Worm (Caenorhabditis elegans) whole organism, L3 larva: ENCODE results near the gene H39E23.3.
A peak's percentile ranks its signal among the peaks of the same experiment; 100 is the strongest.

Experiments
- R02D3.7 ChIP-seq: fragments of 150-350 bp; optimal IDR thresholded peaks from 2 replicates; lab custom pipeline; 2014; ENCODE audit warnings: missing biosample characterization, missing genetic modification characterization
- ZK546.5 ChIP-seq: sonication (generic microtip); optimal IDR thresholded peaks from 2 replicates; lab custom pipeline; 2017; ENCODE audit warnings: missing biosample characterization, missing genetic modification characterization
- aly-2 ChIP-seq: fragments of 150-350 bp; optimal IDR thresholded peaks from 2 replicates; lab custom pipeline; 2014; ENCODE audit warnings: missing biosample characterization, missing genetic modification characterization
- ama-1 ChIP-seq: fragments of 150-350 bp; optimal IDR thresholded peaks from 2 replicates; lab custom pipeline; 2018
- ceh-16 ChIP-seq: sonication (generic microtip); optimal IDR thresholded peaks from 2 replicates; lab custom pipeline; 2017; ENCODE audit warnings: missing biosample characterization, missing genetic modification characterization
- ceh-28 ChIP-seq: fragments of 150-350 bp; optimal IDR thresholded peaks from 2 replicates; lab custom pipeline; 2014; ENCODE audit warnings: missing biosample characterization, missing genetic modification reagents, missing genetic modification characterization
- ceh-82 ChIP-seq: fragments of 150-350 bp; optimal IDR thresholded peaks from 2 replicates; lab custom pipeline; 2014; ENCODE audit warnings: missing biosample characterization, missing genetic modification characterization
- ceh-9 ChIP-seq: sonication (generic microtip); optimal IDR thresholded peaks from 2 replicates; lab custom pipeline; 2018; ENCODE audit warnings: missing biosample characterization, missing genetic modification characterization
- daf-12 ChIP-seq: fragments of 150-350 bp; optimal IDR thresholded peaks from 2 replicates; lab custom pipeline; 2014; ENCODE audit warnings: missing biosample characterization, missing genetic modification reagents, missing genetic modification characterization
- egl-27 ChIP-seq: sonication (generic microtip); optimal IDR thresholded peaks from 4 replicates; lab custom pipeline; 2017; ENCODE audit warnings: missing biosample characterization, missing genetic modification reagents, missing genetic modification characterization
- elt-1 ChIP-seq: fragments of 150-350 bp; optimal IDR thresholded peaks from 2 replicates; lab custom pipeline; 2014; ENCODE audit warnings: missing biosample characterization, missing genetic modification characterization
- elt-2 ChIP-seq: sonication (generic microtip); optimal IDR thresholded peaks from 2 replicates; lab custom pipeline; 2016; ENCODE audit warnings: missing genetic modification reagents, mild to moderate bottlenecking, missing genetic modification characterization, missing compliant biosample characterization
- elt-3 ChIP-seq, 3 experiments: fragments of 150-350 bp in 1 of 3; sonication (generic microtip) in 2 of 3; optimal IDR thresholded peaks; 2 replicates in 2 of 3; 4 replicates in 1 of 3; lab custom pipeline; 2014 to 2017; ENCODE audit warnings: missing biosample characterization in 3 of 3, missing genetic modification characterization in 3 of 3
- eor-1 ChIP-seq, 2 experiments: fragments of 150-350 bp; optimal IDR thresholded peaks; 2 replicates each; lab custom pipeline; 2014 to 2018; ENCODE audit warnings: missing biosample characterization in 2 of 2, missing genetic modification characterization in 2 of 2
- fkh-10 ChIP-seq: sonication (generic microtip); optimal IDR thresholded peaks from 2 replicates; lab custom pipeline; 2017; ENCODE audit warnings: missing biosample characterization, missing genetic modification reagents, missing genetic modification characterization
- fkh-2 ChIP-seq: fragments of 150-350 bp; optimal IDR thresholded peaks from 2 replicates; lab custom pipeline; 2014; ENCODE audit warnings: missing biosample characterization, missing genetic modification reagents, missing genetic modification characterization
- hmg-11 ChIP-seq: sonication (generic microtip); optimal IDR thresholded peaks from 2 replicates; lab custom pipeline; 2016; ENCODE audit warnings: missing genetic modification characterization, missing compliant biosample characterization
- jun-1 ChIP-seq: fragments of 150-350 bp; optimal IDR thresholded peaks from 2 replicates; lab custom pipeline; 2014; ENCODE audit warnings: missing biosample characterization, missing genetic modification reagents, missing genetic modification characterization
- lin-15B ChIP-seq: fragments of 150-350 bp; optimal IDR thresholded peaks from 2 replicates; lab custom pipeline; 2014; ENCODE audit warnings: missing biosample characterization, missing genetic modification characterization
- lin-39 ChIP-seq: fragments of 150-350 bp; optimal IDR thresholded peaks from 2 replicates; lab custom pipeline; 2018; ENCODE audit warnings: missing biosample characterization, missing genetic modification reagents, missing genetic modification characterization
- lsy-12 ChIP-seq: sonication (generic microtip); optimal IDR thresholded peaks from 2 replicates; lab custom pipeline; 2016; ENCODE audit warnings: mild to moderate bottlenecking, missing genetic modification characterization, missing compliant biosample characterization
- mdl-1 ChIP-seq: fragments of 150-350 bp; optimal IDR thresholded peaks from 2 replicates; lab custom pipeline; 2014; ENCODE audit warnings: missing biosample characterization, missing genetic modification characterization
- mml-1 ChIP-seq: fragments of 150-350 bp; sonication (generic microtip); optimal IDR thresholded peaks from 3 replicates; lab custom pipeline; 2014; ENCODE audit warnings: missing biosample characterization, missing genetic modification characterization
- nfya-1 ChIP-seq: sonication (generic microtip); optimal IDR thresholded peaks from 2 replicates; lab custom pipeline; 2017; ENCODE audit warnings: missing genetic modification characterization, mild to moderate bottlenecking, missing compliant biosample characterization, antibody characterized with exemption, moderate library complexity; ENCODE audit not compliant: insufficient read depth
- nhr-23 ChIP-seq: fragments of 150-350 bp; optimal IDR thresholded peaks from 2 replicates; lab custom pipeline; 2014; ENCODE audit warnings: missing biosample characterization, missing genetic modification reagents, missing genetic modification characterization
- nhr-237 ChIP-seq: fragments of 150-350 bp; optimal IDR thresholded peaks from 2 replicates; lab custom pipeline; 2014; ENCODE audit warnings: missing biosample characterization, missing genetic modification characterization
- nhr-25 ChIP-seq: sonication (generic microtip); optimal IDR thresholded peaks from 2 replicates; lab custom pipeline; 2017; ENCODE audit warnings: missing biosample characterization, missing genetic modification characterization
- nhr-28 ChIP-seq: fragments of 150-350 bp; optimal IDR thresholded peaks from 2 replicates; lab custom pipeline; 2014; ENCODE audit warnings: missing biosample characterization, missing genetic modification characterization
- nhr-43 ChIP-seq: sonication (generic microtip); optimal IDR thresholded peaks from 2 replicates; lab custom pipeline; 2016; ENCODE audit warnings: mild to moderate bottlenecking, missing genetic modification characterization, missing compliant biosample characterization; ENCODE audit not compliant: poor library complexity, severe bottlenecking
- nhr-67 ChIP-seq: fragments of 150-350 bp; optimal IDR thresholded peaks from 2 replicates; lab custom pipeline; 2014; ENCODE audit warnings: missing biosample characterization, missing genetic modification characterization
- nhr-76 ChIP-seq: fragments of 150-350 bp; sonication (generic microtip); optimal IDR thresholded peaks from 5 replicates; lab custom pipeline; 2014; ENCODE audit warnings: missing biosample characterization, missing genetic modification characterization
- pha-4 ChIP-seq: fragments of 150-350 bp; optimal IDR thresholded peaks from 2 replicates; lab custom pipeline; 2014; ENCODE audit warnings: missing biosample characterization, missing genetic modification reagents, missing genetic modification characterization
- pqm-1 ChIP-seq: fragments of 150-350 bp; optimal IDR thresholded peaks from 2 replicates; lab custom pipeline; 2017; ENCODE audit warnings: missing biosample characterization, missing genetic modification characterization, inconsistent platforms
- sea-2 ChIP-seq: fragments of 150-350 bp; sonication (generic microtip); optimal IDR thresholded peaks from 4 replicates; lab custom pipeline; 2014; ENCODE audit warnings: missing biosample characterization, missing genetic modification reagents, missing genetic modification characterization
- skn-1 ChIP-seq: fragments of 150-350 bp; optimal IDR thresholded peaks from 2 replicates; lab custom pipeline; 2014; ENCODE audit warnings: missing biosample characterization, missing genetic modification characterization
- snpc-4 ChIP-seq: fragments of 150-350 bp; optimal IDR thresholded peaks from 2 replicates; lab custom pipeline; 2014; ENCODE audit warnings: missing biosample characterization, missing genetic modification characterization
- tbx-2 ChIP-seq: sonication (generic microtip); optimal IDR thresholded peaks from 2 replicates; lab custom pipeline; 2016; ENCODE audit warnings: mild to moderate bottlenecking, missing genetic modification characterization, missing compliant biosample characterization
- unc-62 ChIP-seq: fragments of 150-350 bp; sonication (generic microtip); optimal IDR thresholded peaks from 4 replicates; lab custom pipeline; 2014; ENCODE audit warnings: missing biosample characterization, missing genetic modification reagents, missing genetic modification characterization
- zag-1 ChIP-seq: fragments of 150-350 bp; optimal IDR thresholded peaks from 2 replicates; lab custom pipeline; 2014; ENCODE audit warnings: missing biosample characterization, missing genetic modification characterization
- ztf-4 ChIP-seq: fragments of 150-350 bp; optimal IDR thresholded peaks from 2 replicates; lab custom pipeline; 2014; ENCODE audit warnings: missing biosample characterization, missing genetic modification characterization

Gene H39E23.3

DNA sequence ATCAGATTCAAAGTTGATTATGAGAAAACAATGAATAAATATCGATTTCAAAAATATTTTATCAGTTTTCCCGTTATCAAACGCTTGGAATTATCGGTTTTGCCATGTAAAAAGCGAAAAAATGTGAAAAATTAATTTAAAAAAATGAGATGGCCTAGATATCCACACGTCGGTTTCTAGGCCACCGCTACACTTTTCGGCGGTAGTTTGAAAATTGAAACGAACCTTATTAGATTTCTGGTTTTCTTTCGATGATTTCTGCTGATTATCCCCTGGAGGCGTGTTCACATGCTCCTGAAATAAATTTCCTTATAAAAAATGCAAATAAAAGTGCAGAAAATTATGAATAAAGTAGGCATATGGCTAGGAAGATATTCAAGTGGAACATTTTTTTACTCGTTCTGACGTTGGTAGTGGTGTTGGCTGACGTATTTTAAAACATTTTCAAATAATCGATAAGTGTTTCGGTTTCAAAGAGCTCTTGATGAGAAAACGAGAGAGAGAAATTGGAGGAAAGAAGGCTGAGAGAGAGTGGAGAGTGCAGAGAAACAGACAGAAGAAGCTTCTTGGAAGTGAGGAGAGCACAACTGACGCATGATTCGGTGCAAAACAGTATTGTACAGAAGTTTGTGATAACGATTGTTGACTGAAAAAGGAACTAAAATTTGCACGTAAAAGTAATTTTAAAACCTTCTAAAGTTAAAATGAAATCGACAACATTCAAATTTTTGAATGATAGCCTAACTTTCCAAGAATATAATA is 25.6 kb downstream of the H39E23.3 start:
- TF ChIP-seq elt-2 (tag; lab: Kevin White, UChicago) = peak; percentile 39
- TF ChIP-seq skn-1 (tag; lab: Kevin White, UChicago) = no peak
- no peak for TF ChIP-seq nhr-237 (tag; lab: Kevin White, UChicago)
- no peak for TF ChIP-seq lsy-12 (tag; lab: Kevin White, UChicago)
- peak; percentile 38 for TF ChIP-seq ceh-28 (tag; lab: Kevin White, UChicago)
- no peak for TF ChIP-seq nhr-43 (tag; lab: Kevin White, UChicago)
- TF ChIP-seq fkh-2 (tag; lab: Kevin White, UChicago) = no peak
- TF ChIP-seq ZK546.5 (tag; lab: Kevin White, UChicago) = no peak
- no peak for TF ChIP-seq hmg-11
- peak; percentile 22 for TF ChIP-seq nfya-1 (tag; lab: Kevin White, UChicago)
- TF ChIP-seq pqm-1 (tag; lab: Kevin White, UChicago) = peak; percentile 31
- TF ChIP-seq egl-27 (tag; lab: Kevin White, UChicago) = no peak
- TF ChIP-seq lin-39 (tag; lab: Kevin White, UChicago) = no peak
- TF ChIP-seq ceh-16 = no peak
- TF ChIP-seq fkh-10 = no peak
- TF ChIP-seq nhr-23 (tag; lab: Kevin White, UChicago) = no peak
- no peak for TF ChIP-seq eor-1 (tag; optimal IDR thresholded peaks at IDR 0.05; lab: Kevin White, UChicago)
- TF ChIP-seq nhr-67 (tag; lab: Kevin White, UChicago) = no peak
- no peak for TF ChIP-seq zag-1 (tag; lab: Kevin White, UChicago)
- TF ChIP-seq nhr-28 = no peak

DNA sequence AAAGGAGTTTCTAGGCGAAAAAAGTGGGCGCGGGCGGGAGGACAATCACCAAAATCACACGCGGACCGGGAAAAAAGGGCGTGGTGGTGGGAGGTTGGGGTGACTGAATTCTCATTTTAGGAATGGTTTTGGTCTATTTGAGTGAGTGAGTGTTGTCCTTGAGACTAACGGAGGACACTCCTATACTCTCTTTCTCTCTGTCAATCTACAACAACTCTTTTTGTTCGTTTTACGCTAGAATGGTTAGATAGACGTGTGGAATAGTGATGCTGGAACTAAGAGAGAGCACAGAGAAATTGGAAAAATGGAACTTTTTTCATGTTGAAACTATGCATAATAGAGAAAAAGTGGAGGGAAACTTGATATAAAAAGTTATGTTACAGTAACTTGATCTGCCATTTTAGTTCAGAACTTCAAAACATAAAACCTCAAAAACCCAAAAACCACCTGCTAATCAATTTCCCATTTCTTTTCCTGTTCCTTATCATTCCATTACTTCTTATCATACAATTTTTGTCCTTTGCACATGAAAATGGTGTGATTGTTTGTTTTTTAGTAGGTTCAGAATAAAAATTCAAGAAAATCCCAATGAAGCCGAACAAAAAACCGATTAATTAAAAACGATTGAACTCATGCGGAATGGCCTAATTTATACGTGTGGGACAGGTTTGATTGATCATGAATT is 27.3 kb downstream of the H39E23.3 start:
- TF ChIP-seq zag-1 (tag; lab: Kevin White, UChicago) = no peak
- peak; percentile 85 for TF ChIP-seq pqm-1 (tag; lab: Kevin White, UChicago)
- TF ChIP-seq snpc-4 (tag; lab: Kevin White, UChicago) = no peak
- TF ChIP-seq pha-4 (tag; lab: Kevin White, UChicago) = peak; percentile 10
- TF ChIP-seq ztf-4 (tag; lab: Kevin White, UChicago) = no peak
- no peak for TF ChIP-seq lin-15B (tag; lab: Kevin White, UChicago)
- TF ChIP-seq sea-2 (GFP tag; lab: Kevin White, UChicago) = no peak
- TF ChIP-seq elt-1 (tag; lab: Kevin White, UChicago) = no peak
- peak; percentile 78 for TF ChIP-seq elt-2 (tag; lab: Kevin White, UChicago)
- no peak for TF ChIP-seq nhr-25 (tag; lab: Kevin White, UChicago)
- no peak for TF ChIP-seq eor-1 (tag; optimal IDR thresholded peaks at IDR 0.05; lab: Kevin White, UChicago)
- no peak for TF ChIP-seq ceh-16
- no peak for TF ChIP-seq ZK546.5 (tag; lab: Kevin White, UChicago)
- no peak for TF ChIP-seq nhr-43 (tag; lab: Kevin White, UChicago)
- TF ChIP-seq fkh-10 = no peak

DNA sequence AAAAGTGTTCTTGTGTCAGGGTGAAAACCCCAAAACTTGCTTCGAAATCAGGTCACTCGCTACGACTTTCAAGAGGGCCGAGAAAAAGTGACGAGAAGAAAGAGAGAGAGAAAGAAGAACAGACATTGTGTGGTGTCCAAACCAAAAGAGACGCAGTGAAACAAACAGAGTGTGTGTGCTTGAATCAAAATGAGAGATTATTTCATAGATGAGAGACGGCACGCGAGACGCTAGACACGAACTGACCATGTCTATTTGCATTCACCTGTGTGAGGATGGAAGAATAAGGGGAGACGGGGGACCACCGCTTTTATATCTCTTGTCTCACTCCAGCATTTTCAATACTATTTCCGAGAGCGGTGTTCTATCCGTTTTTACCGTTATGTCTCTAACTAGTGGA is 28.5 kb downstream of the H39E23.3 start:
- TF ChIP-seq lin-15B (tag; lab: Kevin White, UChicago) (peak; percentile 33), hmg-11 (peak; percentile 65), ceh-9 (tag; lab: Kevin White, UChicago) (no peak), sea-2 (GFP tag; lab: Kevin White, UChicago) (no peak), egl-27 (tag; lab: Kevin White, UChicago) (peak; percentile 10), ztf-4 (tag; lab: Kevin White, UChicago) (no peak), ama-1 (lab: Kevin White, UChicago) (no peak), R02D3.7 (no peak), ceh-82 (tag; lab: Kevin White, UChicago) (no peak), nhr-23 (tag; lab: Kevin White, UChicago) (peak; percentile 90), ZK546.5 (tag; lab: Kevin White, UChicago) (no peak), mdl-1 (tag; lab: Kevin White, UChicago) (peak; percentile 62), daf-12 (tag; lab: Kevin White, UChicago) (no peak), unc-62 (GFP tag; lab: Kevin White, UChicago) (no peak), jun-1 (peak; percentile 52), snpc-4 (tag; lab: Kevin White, UChicago) (peak; percentile 49), skn-1 (tag; lab: Kevin White, UChicago) (no peak), elt-2 (tag; lab: Kevin White, UChicago) (peak; percentile 55), ceh-16 (no peak), nhr-43 (tag; lab: Kevin White, UChicago) (peak; percentile 33), fkh-10 (no peak), nhr-25 (tag; lab: Kevin White, UChicago) (peak; percentile 77), eor-1 (tag; optimal IDR thresholded peaks at IDR 0.05; lab: Kevin White, UChicago) (no peak), elt-3 (tag; optimal IDR thresholded peaks at IDR 0.05; lab: Kevin White, UChicago) (peak in 1 of 3 experiments; percentile 18), tbx-2 (tag; lab: Kevin White, UChicago) (peak; percentile 1), lsy-12 (tag; lab: Kevin White, UChicago) (peak; percentile 61), nhr-28 (no peak), aly-2 (tag; lab: Kevin White, UChicago) (no peak), lin-39 (tag; lab: Kevin White, UChicago) (peak; percentile 47), nhr-76 (no peak), pha-4 (tag; lab: Kevin White, UChicago) (peak; percentile 93), nhr-237 (tag; lab: Kevin White, UChicago) (no peak), mml-1 (no peak), nfya-1 (tag; lab: Kevin White, UChicago) (peak; percentile 79), ceh-28 (tag; lab: Kevin White, UChicago) (peak; percentile 17)
